Fruit fly (Drosophila melanogaster) whole organism, embryonic: Measurements from ENCODE around the gene CG6569.

ENCODE experiments used
- Aef1 ChIP-seq: fragments of 200-800 bp; sonication (Bioruptor generic); IDR thresholded peaks from 3 replicates; pipeline ENCODE4 v1.3.6; 2022; ENCODE audit warnings: missing biosample characterization, missing genetic modification characterization
- Bdp1 ChIP-seq: fragments of 200-800 bp; sonication (Bioruptor generic); optimal IDR thresholded peaks from 3 replicates; lab custom pipeline; 2016; ENCODE audit warnings: missing biosample characterization, missing genetic modification characterization
- Bteb2 ChIP-seq: fragments of 200-800 bp; sonication (Bioruptor generic); optimal IDR thresholded peaks from 2 replicates; lab custom pipeline; 2016; ENCODE audit warnings: missing biosample characterization, missing genetic modification characterization
- CG10366 ChIP-seq: fragments of 200-800 bp; sonication (Bioruptor generic); IDR thresholded peaks from 2 replicates; pipeline ENCODE4 v1.3.6; 2022; ENCODE audit warnings: missing biosample characterization, missing genetic modification characterization
- CG11504 ChIP-seq: fragments of 200-800 bp; sonication (Bioruptor generic); optimal IDR thresholded peaks from 3 replicates; lab custom pipeline; 2019; ENCODE audit warnings: missing biosample characterization, mild to moderate bottlenecking, missing genetic modification characterization, moderate library complexity
- CG11695 ChIP-seq: fragments of 200-800 bp; sonication (Bioruptor generic); IDR thresholded peaks from 3 replicates; pipeline ENCODE4 v1.3.6; 2022; ENCODE audit warnings: missing biosample characterization, missing genetic modification characterization
- CG12942 ChIP-seq: fragments of 200-800 bp; sonication (Bioruptor generic); optimal IDR thresholded peaks from 3 replicates; lab custom pipeline; 2016; ENCODE audit warnings: missing biosample characterization, missing genetic modification characterization
- CG14441 ChIP-seq: fragments of 200-800 bp; sonication (Bioruptor generic); IDR thresholded peaks from 2 replicates; pipeline ENCODE4 v1.3.6; 2022; ENCODE audit warnings: missing biosample characterization, missing genetic modification characterization
- CG17612 ChIP-seq: fragments of 200-800 bp; sonication (Bioruptor generic); IDR thresholded peaks from 2 replicates; pipeline ENCODE4 v1.3.6; 2022; ENCODE audit warnings: missing biosample characterization, missing genetic modification characterization
- CG2129 ChIP-seq: fragments of 200-800 bp; sonication (Bioruptor generic); IDR thresholded peaks from 2 replicates; pipeline ENCODE4 v1.3.6; 2022; ENCODE audit warnings: missing biosample characterization, missing genetic modification characterization; ENCODE audit not compliant: partially characterized antibody
- CG2712 ChIP-seq: fragments of 200-800 bp; optimal IDR thresholded peaks from 3 replicates; lab custom pipeline; 2019; ENCODE audit warnings: missing biosample characterization, mild to moderate bottlenecking, missing genetic modification characterization, moderate library complexity
- CG34422 ChIP-seq: fragments of 200-800 bp; sonication (Bioruptor generic); IDR thresholded peaks from 3 replicates; pipeline ENCODE4 v1.3.6; 2022; ENCODE audit warnings: missing biosample characterization, missing genetic modification characterization
- CG6254 ChIP-seq: fragments of 200-800 bp; sonication (Bioruptor generic); optimal IDR thresholded peaks from 3 replicates; lab custom pipeline; 2017; ENCODE audit warnings: mild to moderate bottlenecking, missing biosample characterization, missing genetic modification reagents, missing genetic modification characterization
- CG6689 ChIP-seq: fragments of 200-800 bp; sonication (Bioruptor generic); IDR thresholded peaks from 2 replicates; pipeline ENCODE4 v1.3.6; 2022; ENCODE audit warnings: missing biosample characterization, missing genetic modification characterization
- Doc2 ChIP-seq: fragments of 200-800 bp; sonication (Bioruptor generic); IDR thresholded peaks from 2 replicates; pipeline ENCODE4 v1.3.6; 2022; ENCODE audit warnings: missing biosample characterization, missing genetic modification characterization
- Ets65A ChIP-seq: fragments of 200-800 bp; sonication (Bioruptor generic); peaks from one replicate; lab custom pipeline; 2016; ENCODE audit warnings: missing biosample characterization, missing genetic modification characterization
- H15 ChIP-seq: fragments of 200-800 bp; sonication (Bioruptor generic); IDR thresholded peaks from 3 replicates; pipeline ENCODE4 v1.3.6; 2022; ENCODE audit warnings: missing biosample characterization, missing genetic modification characterization
- HHEX ChIP-seq: fragments of 200-800 bp; sonication (Bioruptor generic); optimal IDR thresholded peaks from 3 replicates; lab custom pipeline; 2017; ENCODE audit warnings: missing biosample characterization, mild to moderate bottlenecking, missing genetic modification characterization, missing genetic modification reagents
- HmgD ChIP-seq: fragments of 200-800 bp; sonication (Bioruptor generic); optimal IDR thresholded peaks from 3 replicates; lab custom pipeline; 2016; ENCODE audit warnings: missing biosample characterization, missing genetic modification characterization
- Hr78 ChIP-seq, 2 experiments: fragments of 200-800 bp in 1 of 2; fragments of >200 bp in 1 of 2; sonication (Bioruptor generic) in 1 of 2; optimal IDR thresholded peaks; 2 replicates each; lab custom pipeline; 2017 to 2019; ENCODE audit warnings: missing biosample characterization in 2 of 2, missing genetic modification characterization in 2 of 2, mild to moderate bottlenecking in 1 of 2, moderate library complexity in 1 of 2
- Hsf ChIP-seq: fragments of 200-800 bp; sonication (Bioruptor generic); optimal IDR thresholded peaks from 3 replicates; lab custom pipeline; 2016; ENCODE audit warnings: missing biosample characterization, missing genetic modification characterization
- NK7.1 ChIP-seq: fragments of 200-800 bp; sonication (Bioruptor generic); optimal IDR thresholded peaks from 3 replicates; lab custom pipeline; 2016; ENCODE audit warnings: missing biosample characterization, missing genetic modification characterization
- Nf-YA ChIP-seq: fragments of 200-800 bp; sonication (Bioruptor generic); IDR thresholded peaks from 2 replicates; pipeline ENCODE4 v1.3.6; 2022; ENCODE audit warnings: missing biosample characterization, missing genetic modification characterization
- Ptx1 ChIP-seq: fragments of 200-800 bp; sonication (Bioruptor generic); IDR thresholded peaks from 2 replicates; pipeline ENCODE4 v1.3.6; 2022; ENCODE audit warnings: missing biosample characterization, missing genetic modification characterization
- Ssrp ChIP-seq: fragments of 200-800 bp; sonication (Bioruptor generic); optimal IDR thresholded peaks from 2 replicates; lab custom pipeline; 2018; ENCODE audit warnings: missing biosample characterization, mild to moderate bottlenecking, missing genetic modification characterization, moderate library complexity
- TFAM ChIP-seq: fragments of 200-800 bp; sonication (Bioruptor generic); optimal IDR thresholded peaks from 2 replicates; lab custom pipeline; 2017; ENCODE audit warnings: missing biosample characterization, missing genetic modification characterization, inconsistent platforms
- Taf1 ChIP-seq: fragments of 200-800 bp; sonication (Bioruptor generic); IDR thresholded peaks from 2 replicates; pipeline ENCODE4 v1.3.6; 2022; ENCODE audit warnings: missing biosample characterization, missing genetic modification characterization
- az2 ChIP-seq: fragments of 200-800 bp; sonication (Bioruptor generic); optimal IDR thresholded peaks from 3 replicates; lab custom pipeline; 2016; ENCODE audit warnings: missing biosample characterization, missing genetic modification characterization
- chm ChIP-seq: fragments of 200-800 bp; sonication (Bioruptor generic); IDR thresholded peaks from 2 replicates; pipeline ENCODE4 v1.3.6; 2022; ENCODE audit warnings: missing biosample characterization, missing genetic modification characterization
- chn ChIP-seq: fragments of 200-800 bp; sonication (Bioruptor generic); optimal IDR thresholded peaks from 2 replicates; lab custom pipeline; 2016; ENCODE audit warnings: missing biosample characterization, missing genetic modification characterization
- da ChIP-seq: fragments of 200-800 bp; sonication (Bioruptor generic); optimal IDR thresholded peaks from 2 replicates; lab custom pipeline; 2016; ENCODE audit warnings: missing biosample characterization, missing genetic modification characterization
- dan ChIP-seq: fragments of 200-800 bp; sonication (Bioruptor generic); IDR thresholded peaks from 2 replicates; pipeline ENCODE4 v1.3.6; 2022; ENCODE audit warnings: missing biosample characterization, missing genetic modification characterization
- danr ChIP-seq: fragments of 200-800 bp; sonication (Bioruptor generic); IDR thresholded peaks from 2 replicates; pipeline ENCODE4 v1.3.6; 2022; ENCODE audit warnings: missing biosample characterization, missing genetic modification characterization
- esg ChIP-seq: fragments of 200-800 bp; sonication (Bioruptor generic); conservative IDR thresholded peaks from 2 replicates; pipeline ENCODE4 v1.3.6; 2022; ENCODE audit warnings: missing biosample characterization, missing genetic modification characterization
- exex ChIP-seq: fragments of 200-800 bp; sonication (Bioruptor generic); optimal IDR thresholded peaks from 4 replicates; lab custom pipeline; 2018; ENCODE audit warnings: missing biosample characterization, mild to moderate bottlenecking, missing genetic modification characterization, moderate library complexity
- fd96Cb ChIP-seq: fragments of 200-800 bp; sonication (Bioruptor generic); optimal IDR thresholded peaks from 2 replicates; lab custom pipeline; 2018; ENCODE audit warnings: missing biosample characterization, mild to moderate bottlenecking, missing genetic modification characterization, moderate library complexity
- ftz-f1 ChIP-seq: fragments of 200-800 bp; sonication (Bioruptor generic); optimal IDR thresholded peaks from 2 replicates; lab custom pipeline; 2016; ENCODE audit warnings: missing biosample characterization, missing genetic modification characterization
- ham ChIP-seq: fragments of 200-800 bp; sonication (Bioruptor generic); IDR thresholded peaks from 2 replicates; pipeline ENCODE4 v1.3.6; 2022; ENCODE audit warnings: missing biosample characterization, missing genetic modification characterization
- jumu ChIP-seq: fragments of 200-800 bp; sonication (Bioruptor generic); optimal IDR thresholded peaks from 3 replicates; lab custom pipeline; 2016; ENCODE audit warnings: missing biosample characterization, missing genetic modification characterization
- klu ChIP-seq: fragments of 200-800 bp; sonication (Bioruptor generic); IDR thresholded peaks from 2 replicates; pipeline ENCODE4 v1.3.6; 2022; ENCODE audit warnings: missing biosample characterization, missing genetic modification characterization
- knrl ChIP-seq: fragments of 200-800 bp; sonication (Bioruptor generic); IDR thresholded peaks from 3 replicates; pipeline ENCODE4 v1.3.6; 2022; ENCODE audit warnings: missing biosample characterization, missing genetic modification characterization; ENCODE audit not compliant: partially characterized antibody
- maf-S ChIP-seq: fragments of 200-800 bp; sonication (Bioruptor generic); optimal IDR thresholded peaks from 2 replicates; lab custom pipeline; 2016; ENCODE audit warnings: missing biosample characterization, missing genetic modification characterization
- mam ChIP-seq: fragments of 200-800 bp; sonication (Bioruptor generic); optimal IDR thresholded peaks from 3 replicates; lab custom pipeline; 2016; ENCODE audit warnings: missing biosample characterization, missing genetic modification characterization
- repo ChIP-seq: fragments of 200-800 bp; sonication (Bioruptor generic); optimal IDR thresholded peaks from 2 replicates; lab custom pipeline; 2016; ENCODE audit warnings: missing biosample characterization, missing genetic modification characterization
- sd ChIP-seq: fragments of 200-800 bp; sonication (Bioruptor generic); optimal IDR thresholded peaks from 3 replicates; lab custom pipeline; 2018; ENCODE audit warnings: missing biosample characterization, mild to moderate bottlenecking, missing genetic modification characterization, moderate library complexity
- seq ChIP-seq: fragments of 200-800 bp; sonication (Bioruptor generic); IDR thresholded peaks from 2 replicates; pipeline ENCODE4 v1.3.6; 2022; ENCODE audit warnings: missing biosample characterization, missing genetic modification characterization
- sqz ChIP-seq: fragments of 200-800 bp; sonication (Bioruptor generic); optimal IDR thresholded peaks from 3 replicates; lab custom pipeline; 2018; ENCODE audit warnings: missing biosample characterization, mild to moderate bottlenecking, missing genetic modification characterization
- sug ChIP-seq: fragments of 200-800 bp; optimal IDR thresholded peaks from 2 replicates; lab custom pipeline; 2019; ENCODE audit warnings: missing biosample characterization, mild to moderate bottlenecking, missing genetic modification characterization, moderate library complexity
- twi ChIP-seq: fragments of 200-800 bp; optimal IDR thresholded peaks from 2 replicates; lab custom pipeline; 2019; ENCODE audit warnings: missing biosample characterization, mild to moderate bottlenecking, missing genetic modification characterization, moderate library complexity
- vnd ChIP-seq: fragments of 200-800 bp; sonication (Bioruptor generic); IDR thresholded peaks from 3 replicates; pipeline ENCODE4 v1.3.6; 2022; ENCODE audit warnings: missing biosample characterization, missing genetic modification characterization; ENCODE audit not compliant: partially characterized antibody
- zf30C ChIP-seq: fragments of 200-800 bp; sonication (Bioruptor generic); optimal IDR thresholded peaks from 3 replicates; lab custom pipeline; 2018; ENCODE audit warnings: missing biosample characterization, mild to moderate bottlenecking, missing genetic modification characterization
- zfh2 ChIP-seq: fragments of 200-800 bp; sonication (Bioruptor generic); optimal IDR thresholded peaks from 2 replicates; lab custom pipeline; 2016; ENCODE audit warnings: missing biosample characterization, missing genetic modification characterization

Gene CG6569

dm6 chr3R:21859509-21859908, 8.2 kb downstream of the CG6569 start (continued):
- TF ChIP-seq sug (no peak), Hsf (GFP tag; lab: Kevin White, UChicago) (peak; percentile 41), danr (no peak), TFAM (GFP tag; lab: Kevin White, UChicago) (no peak), jumu (no peak), chm (GFP tag; lab: Robert Waterston, UW) (no peak), CG10366 (no peak), esg (no peak; the same call in 1 of the 2 replicates), Nf-YA (GFP tag; lab: Robert Waterston, UW) (no peak), twi (tag; lab: Kevin White, UChicago) (peak; percentile 24), knrl (GFP tag; lab: Robert Waterston, UW) (no peak), NK7.1 (GFP tag; lab: Kevin White, UChicago) (no peak), CG11695 (GFP tag; lab: Robert Waterston, UW) (no peak), HHEX (GFP tag; lab: Kevin White, UChicago) (peak; percentile 8), Bteb2 (no peak), HmgD (GFP tag; lab: Kevin White, UChicago) (no peak), exex (tag; lab: Kevin White, UChicago) (no peak), Aef1 (GFP tag; lab: Robert Waterston, UW) (no peak), dan (no peak), H15 (GFP tag; lab: Robert Waterston, UW) (no peak; the same call in 2 of the 3 replicates), CG14441 (no peak), Doc2 (GFP tag; lab: Robert Waterston, UW) (no peak), Bdp1 (no peak), vnd (GFP tag; lab: Robert Waterston, UW) (no peak), Ssrp (tag; lab: Kevin White, UChicago) (peak; percentile 63), ftz-f1 (GFP tag; lab: Kevin White, UChicago) (no peak), da (GFP tag; lab: Kevin White, UChicago) (no peak), CG12942 (GFP tag; lab: Kevin White, UChicago) (peak; percentile 23), CG17612 (GFP tag; lab: Robert Waterston, UW) (no peak), Hr78 (GFP tag; optimal IDR thresholded peaks at IDR 0.05; lab: Kevin White, UChicago) (peak in 1 of 2 experiments; percentile 13), CG2129 (GFP tag; lab: Robert Waterston, UW) (no peak), klu (GFP tag; lab: Robert Waterston, UW) (no peak), Taf1 (no peak), sqz (peak; percentile 22), az2 (GFP tag; lab: Kevin White, UChicago) (peak; percentile 60), repo (GFP tag; lab: Kevin White, UChicago) (no peak), zfh2 (GFP tag; lab: Kevin White, UChicago) (no peak), Ets65A (peak; percentile 56), chn (GFP tag; lab: Kevin White, UChicago) (peak; percentile 31), CG6689 (peak; percentile 48), Ptx1 (GFP tag; lab: Robert Waterston, UW) (peak; percentile 42; the same call in 1 of the 2 replicates), CG11504 (tag; lab: Kevin White, UChicago) (peak; percentile 54), fd96Cb (tag; lab: Kevin White, UChicago) (peak; percentile 23), CG6254 (peak; percentile 40), sd (tag; lab: Kevin White, UChicago) (no peak), mam (GFP tag; lab: Kevin White, UChicago) (no peak), seq (GFP tag; lab: Robert Waterston, UW) (no peak), zf30C (GFP tag; lab: Kevin White, UChicago) (peak; percentile 84), ham (GFP tag; lab: Robert Waterston, UW) (no peak), CG34422 (GFP tag; lab: Robert Waterston, UW) (0 out of 3 replicates have a peak, but pooled peaks have one; percentile 37), CG2712 (tag; lab: Kevin White, UChicago) (peak; percentile 80), maf-S (GFP tag; lab: Kevin White, UChicago) (no peak)
